Worm (Caenorhabditis elegans) whole organism, L2 larva: ENCODE results near the gene shw-3.

ENCODE experiments used
- nhr-77 ChIP-seq: fragments of 150-350 bp; optimal IDR thresholded peaks from 2 replicates; lab custom pipeline; 2014; ENCODE audit warnings: missing biosample characterization, missing genetic modification characterization
- snpc-4 ChIP-seq: fragments of 150-350 bp; optimal IDR thresholded peaks from 2 replicates; lab custom pipeline; 2014; ENCODE audit warnings: missing biosample characterization, missing genetic modification characterization
- ztf-11 ChIP-seq: sonication (generic microtip); optimal IDR thresholded peaks from 2 replicates; lab custom pipeline; 2017; ENCODE audit warnings: missing biosample characterization, missing genetic modification characterization

ce11 chrV:12995269-12995668, 8.3 kb upstream of the shw-3 start, which contains the start of gene far-5:
- TF ChIP-seq snpc-4 (tag; lab: Kevin White, UChicago) = no peak
- no peak for TF ChIP-seq ztf-11 (tag; lab: Kevin White, UChicago)
- no peak for TF ChIP-seq nhr-77 (tag; lab: Kevin White, UChicago)
